Fruit fly (Drosophila melanogaster): ENCODE results near the gene RabGGTb.

RabGGTb gene

dm6 chr2L:2878859-2879258 is at the start of gene RabGGTb (continued):
- TF ChIP-seq fd102C (GFP tag; optimal IDR thresholded peaks at IDR 0.05) (no peak), Myb (GFP tag; optimal IDR thresholded peaks at IDR 0.05) (peak; percentile 47), CG12942 (GFP tag; optimal IDR thresholded peaks at IDR 0.05) (no peak), ttk (GFP tag; IDR thresholded peaks at IDR 0.05) (peak; percentile 46), CG8478 (optimal IDR thresholded peaks at IDR 0.05) (no peak), CG11398 (GFP tag; optimal IDR thresholded peaks at IDR 0.05) (peak; percentile 41), Taf1 (GFP tag; IDR thresholded peaks at IDR 0.05) (peak; percentile 66), H15 (GFP tag; IDR thresholded peaks at IDR 0.05) (peak; percentile 73; the same call in 2 of the 3 replicates), sqz (GFP tag; optimal IDR thresholded peaks at IDR 0.05) (no peak), ken (GFP tag; IDR thresholded peaks at IDR 0.05) (peak; percentile 72; the same call in 2 of the 3 replicates), CG10366 (GFP tag; IDR thresholded peaks at IDR 0.05) (peak; percentile 68), ranshi (GFP tag; IDR thresholded peaks at IDR 0.05) (peak; percentile 76), Gsc (GFP tag; IDR thresholded peaks at IDR 0.05) (no peak), lab (GFP tag; optimal IDR thresholded peaks at IDR 0.05) (peak; percentile 72), CG32767 (GFP tag; IDR thresholded peaks at IDR 0.05) (peak; percentile 38; the same call in 1 of the 2 replicates), C15 (GFP tag; IDR thresholded peaks at IDR 0.05) (no peak), Rx (GFP tag; IDR thresholded peaks at IDR 0.05) (peak; percentile 69), CG12071 (GFP tag; optimal IDR thresholded peaks at IDR 0.05) (peak; percentile 26), Atf3 (GFP tag; optimal IDR thresholded peaks at IDR 0.05) (peak; percentile 17), dysf (GFP tag; IDR thresholded peaks at IDR 0.05) (peak; percentile 80), CG18476 (GFP tag; optimal IDR thresholded peaks at IDR 0.05) (peak; percentile 5), ewg (GFP tag; optimal IDR thresholded peaks at IDR 0.05) (peak; percentile 5), CG6272 (GFP tag; IDR thresholded peaks at IDR 0.05) (peak; percentile 49), zf30C (GFP tag; optimal IDR thresholded peaks at IDR 0.05) (no peak), D19A (tag; optimal IDR thresholded peaks at IDR 0.05) (no peak), trem (tag; optimal IDR thresholded peaks at IDR 0.05) (no peak), CG8290 (GFP tag; optimal IDR thresholded peaks at IDR 0.05) (no peak), CG8290 (tag; optimal IDR thresholded peaks at IDR 0.05) (peak in 1 of 2 experiments; percentile 84), Awh (GFP tag; IDR thresholded peaks at IDR 0.05) (peak; percentile 79), CG8388 (GFP tag; optimal IDR thresholded peaks at IDR 0.05) (peak; percentile 33), CG12769 (tag; optimal IDR thresholded peaks at IDR 0.05) (peak; percentile 73), aop (GFP tag; IDR thresholded peaks at IDR 0.05) (no peak), CG16779 (GFP tag; IDR thresholded peaks at IDR 0.05) (peak; percentile 51; the same call in 1 of the 2 replicates), pb (GFP tag; optimal IDR thresholded peaks at IDR 0.05) (no peak), gcm2 (GFP tag; optimal IDR thresholded peaks at IDR 0.05) (peak; percentile 39), CG9932 (GFP tag; IDR thresholded peaks at IDR 0.05) (peak; percentile 86), CG11723 (GFP tag; optimal IDR thresholded peaks at IDR 0.05) (peak; percentile 24), HLH54F (GFP tag; optimal IDR thresholded peaks at IDR 0.05) (peak; percentile 67), crp (GFP tag; optimal IDR thresholded peaks at IDR 0.05) (peak; percentile 99 to 100), CG43689 (GFP tag; IDR thresholded peaks at IDR 0.05) (peak; percentile 50; the same call in 1 of the 2 replicates), emc (GFP tag; optimal IDR thresholded peaks at IDR 0.05) (no peak), Ptx1 (GFP tag; IDR thresholded peaks at IDR 0.05) (peak; percentile 79), slbo (GFP tag; IDR thresholded peaks at IDR 0.05) (peak; percentile 86), gt (GFP tag; IDR thresholded peaks at IDR 0.05) (no peak), toy (GFP tag; IDR thresholded peaks at IDR 0.05) (no peak), CG10209 (GFP tag; optimal IDR thresholded peaks at IDR 0.05) (peak; percentile 41), kay (GFP tag; optimal IDR thresholded peaks at IDR 0.05) (peak; percentile 77), CG10565 (GFP tag; optimal IDR thresholded peaks at IDR 0.05) (no peak), Optix (GFP tag; IDR thresholded peaks at IDR 0.05) (peak; percentile 59; the same call in 1 of the 3 replicates), sr (GFP tag; IDR thresholded peaks at IDR 0.05) (peak; percentile 41; the same call in 2 of the 3 replicates), Dip3 (GFP tag; optimal IDR thresholded peaks at IDR 0.05) (peak; percentile 39), btn (GFP tag; optimal IDR thresholded peaks at IDR 0.05) (no peak), CG11695 (GFP tag; IDR thresholded peaks at IDR 0.05) (peak; percentile 64; the same call in 2 of the 3 replicates)

All from whole organism, embryonic.